Fruit fly (Drosophila melanogaster) whole organism, adult: ENCODE data around the gene CG13474.

ENCODE experiments used
- CG1620 ChIP-seq: fragments of 200-800 bp; sonication (Bioruptor generic); optimal IDR thresholded peaks from 2 replicates; lab custom pipeline; 2016; ENCODE audit warnings: missing biosample characterization, missing genetic modification characterization
- Hr96 ChIP-seq: fragments of 200-800 bp; sonication (Bioruptor generic); optimal IDR thresholded peaks from 2 replicates; lab custom pipeline; 2016; ENCODE audit warnings: missing biosample characterization, missing genetic modification characterization
- Mnt ChIP-seq: fragments of 200-800 bp; sonication (Bioruptor generic); optimal IDR thresholded peaks from 2 replicates; lab custom pipeline; 2016; ENCODE audit warnings: missing biosample characterization, mild to moderate bottlenecking, missing genetic modification characterization
- kay ChIP-seq: fragments of 200-800 bp; sonication (Bioruptor generic); peaks from one replicate; lab custom pipeline; 2016; ENCODE audit warnings: missing biosample characterization, missing genetic modification characterization, borderline replicate concordance
- pad ChIP-seq: fragments of 200-800 bp; sonication (Bioruptor generic); optimal IDR thresholded peaks from 3 replicates; lab custom pipeline; 2017; ENCODE audit warnings: missing biosample characterization, missing genetic modification characterization, mild to moderate bottlenecking, moderate library complexity, missing genetic modification reagents
- tj ChIP-seq: fragments of 200-800 bp; sonication (Bioruptor generic); optimal IDR thresholded peaks from 3 replicates; lab custom pipeline; 2017; ENCODE audit warnings: missing biosample characterization, mild to moderate bottlenecking, missing genetic modification characterization, moderate library complexity

- no peak for TF ChIP-seq tj (GFP tag; lab: Kevin White, UChicago)
- no peak for TF ChIP-seq Hr96 (GFP tag; lab: Kevin White, UChicago)
- no peak for TF ChIP-seq Mnt (GFP tag; lab: Kevin White, UChicago)
- TF ChIP-seq pad, result no peak
- TF ChIP-seq CG1620 (GFP tag; lab: Kevin White, UChicago), result no peak
- TF ChIP-seq kay (GFP tag; lab: Kevin White, UChicago), result no peak
Observed at dm6 chr3L:14728460-14728859, 31.6 kb upstream of the CG13474 start, which contains the start of gene CG13473.
